Worm (Caenorhabditis elegans) whole organism, L4 larva: ENCODE results near the gene sri-34.
A peak's percentile ranks its signal among the peaks of the same experiment; 100 is the strongest.
"Not testable (repeated sequence)": the region's sequence is repeated elsewhere in the genome, so short reads cannot be mapped to it uniquely, and the experiment has no call there.

ENCODE experiments used
- F26F4.8 ChIP-seq: fragments of 200-800 bp; sonication (Bioruptor generic); conservative IDR thresholded peaks from 2 replicates; pipeline ENCODE4 v1.3.6; 2022; ENCODE audit warnings: missing genetic modification characterization, missing compliant biosample characterization
- Y48G9A.11 ChIP-seq: fragments of 200-800 bp; sonication (Bioruptor generic); IDR thresholded peaks from 2 replicates; pipeline ENCODE4 v1.3.6; 2022; ENCODE audit warnings: missing genetic modification reagents, missing genetic modification characterization, missing compliant biosample characterization
- Y75B8A.6 ChIP-seq: fragments of 200-800 bp; sonication (Bioruptor generic); IDR thresholded peaks from 2 replicates; pipeline ENCODE4 v1.3.6; 2022; ENCODE audit warnings: missing genetic modification reagents, missing genetic modification characterization, missing compliant biosample characterization
- ZK546.5 ChIP-seq, 2 experiments: sonication (generic microtip); optimal IDR thresholded peaks; 2 replicates each; lab custom pipeline; 2017; ENCODE audit warnings: missing biosample characterization in 2 of 2, missing genetic modification characterization in 2 of 2
- aha-1 ChIP-seq: fragments of 150-350 bp; peaks from one replicate; lab custom pipeline; 2014; ENCODE audit warnings: missing biosample characterization, missing genetic modification characterization
- arid-1 ChIP-seq: fragments of 200-800 bp; sonication (Bioruptor generic); conservative IDR thresholded peaks from 2 replicates; pipeline ENCODE4 v1.3.6; 2022; ENCODE audit warnings: missing genetic modification reagents, missing genetic modification characterization, missing compliant biosample characterization
- ctbp-1 ChIP-seq: fragments of 200-800 bp; sonication (Bioruptor generic); IDR thresholded peaks from 2 replicates; pipeline ENCODE4 v1.3.6; 2022; ENCODE audit warnings: missing genetic modification reagents, missing genetic modification characterization, missing compliant biosample characterization
- daf-12 ChIP-seq: fragments of 150-350 bp; optimal IDR thresholded peaks from 2 replicates; lab custom pipeline; 2014; ENCODE audit warnings: missing biosample characterization, missing genetic modification reagents, missing genetic modification characterization
- dmd-6 ChIP-seq: fragments of 200-800 bp; sonication (Bioruptor generic); IDR thresholded peaks from 2 replicates; pipeline ENCODE4 v1.3.6; 2022; ENCODE audit warnings: missing genetic modification reagents, missing genetic modification characterization, missing compliant biosample characterization
- dmd-9 ChIP-seq: fragments of 200-800 bp; sonication (Bioruptor generic); IDR thresholded peaks from 2 replicates; pipeline ENCODE4 v1.3.6; 2022; ENCODE audit warnings: missing genetic modification reagents, missing genetic modification characterization, missing compliant biosample characterization
- egl-27 ChIP-seq: sonication (generic microtip); optimal IDR thresholded peaks from 3 replicates; lab custom pipeline; 2017; ENCODE audit warnings: missing biosample characterization, missing genetic modification reagents, missing genetic modification characterization
- egl-43 ChIP-seq: fragments of 200-800 bp; sonication (Bioruptor generic); IDR thresholded peaks from 2 replicates; pipeline ENCODE4 v1.3.6; 2022; ENCODE audit warnings: missing genetic modification reagents, missing genetic modification characterization, missing compliant biosample characterization
- fkh-10 ChIP-seq: fragments of 150-350 bp; optimal IDR thresholded peaks from 2 replicates; lab custom pipeline; 2014; ENCODE audit warnings: missing biosample characterization, missing genetic modification reagents, missing genetic modification characterization
- lin-1 ChIP-seq: fragments of 200-800 bp; sonication (Bioruptor generic); IDR thresholded peaks from 2 replicates; pipeline ENCODE4 v1.3.6; 2022; ENCODE audit warnings: missing genetic modification reagents, missing genetic modification characterization, missing compliant biosample characterization
- lin-13 ChIP-seq: fragments of 150-350 bp; optimal IDR thresholded peaks from 2 replicates; lab custom pipeline; 2014; ENCODE audit warnings: missing biosample characterization, missing genetic modification reagents, missing genetic modification characterization
- mdt-29 ChIP-seq: fragments of 200-800 bp; sonication (Bioruptor generic); IDR thresholded peaks from 2 replicates; pipeline ENCODE4 v1.3.6; 2022; ENCODE audit warnings: missing genetic modification reagents, missing genetic modification characterization, missing compliant biosample characterization
- nhr-42 ChIP-seq: fragments of 200-800 bp; sonication (Bioruptor generic); IDR thresholded peaks from 2 replicates; pipeline ENCODE4 v1.3.6; 2022; ENCODE audit warnings: missing genetic modification characterization, missing compliant biosample characterization
- nhr-48 ChIP-seq: sonication (generic microtip); optimal IDR thresholded peaks from 2 replicates; lab custom pipeline; 2016; ENCODE audit warnings: mild to moderate bottlenecking, missing genetic modification characterization, missing compliant biosample characterization
- nhr-76 ChIP-seq: fragments of 150-350 bp; optimal IDR thresholded peaks from 2 replicates; lab custom pipeline; 2014; ENCODE audit warnings: missing biosample characterization, missing genetic modification characterization
- pha-4 ChIP-seq, 2 experiments: fragments of 150-350 bp in 1 of 2; fragments of 200-800 bp in 1 of 2; sonication (Bioruptor generic) in 1 of 2; IDR thresholded peaks in 1 of 2; optimal IDR thresholded peaks in 1 of 2; 2 replicates each; pipeline versions ENCODE4 v1.3.6 to Lab custom; 2014 to 2022; ENCODE audit warnings: missing genetic modification characterization in 2 of 2, missing genetic modification reagents in 2 of 2, missing biosample characterization in 1 of 2, missing compliant biosample characterization in 1 of 2
- pqm-1 ChIP-seq: sonication (generic microtip); optimal IDR thresholded peaks from 2 replicates; lab custom pipeline; 2017; ENCODE audit warnings: missing biosample characterization, missing genetic modification characterization
- rbr-2 ChIP-seq: sonication (generic microtip); optimal IDR thresholded peaks from 2 replicates; lab custom pipeline; 2016; ENCODE audit warnings: missing genotype, missing genetic modification characterization, missing compliant biosample characterization
- saeg-2 ChIP-seq: fragments of 200-800 bp; sonication (Bioruptor generic); IDR thresholded peaks from 2 replicates; pipeline ENCODE4 v1.3.6; 2022; ENCODE audit warnings: missing genetic modification reagents, missing genetic modification characterization, missing compliant biosample characterization
- set-16 ChIP-seq: fragments of 200-800 bp; sonication (Bioruptor generic); IDR thresholded peaks from 2 replicates; pipeline ENCODE4 v1.3.6; 2022; ENCODE audit warnings: missing genetic modification reagents, missing genetic modification characterization, missing compliant biosample characterization
- unc-62 ChIP-seq, 3 experiments: fragments of 150-350 bp in 1 of 3; sonication (generic microtip); optimal IDR thresholded peaks in 2 of 3; peaks in 1 of 3; 1 replicate in 1 of 3; 2 replicates in 2 of 3; lab custom pipeline; 2014 to 2017; ENCODE audit warnings: missing biosample characterization in 3 of 3, missing genetic modification characterization in 3 of 3, missing genetic modification reagents in 3 of 3, missing genotype in 1 of 3
- zag-1 ChIP-seq: fragments of 150-350 bp; optimal IDR thresholded peaks from 2 replicates; lab custom pipeline; 2014; ENCODE audit warnings: missing biosample characterization, missing genetic modification characterization

The sri-34 gene

DNA sequence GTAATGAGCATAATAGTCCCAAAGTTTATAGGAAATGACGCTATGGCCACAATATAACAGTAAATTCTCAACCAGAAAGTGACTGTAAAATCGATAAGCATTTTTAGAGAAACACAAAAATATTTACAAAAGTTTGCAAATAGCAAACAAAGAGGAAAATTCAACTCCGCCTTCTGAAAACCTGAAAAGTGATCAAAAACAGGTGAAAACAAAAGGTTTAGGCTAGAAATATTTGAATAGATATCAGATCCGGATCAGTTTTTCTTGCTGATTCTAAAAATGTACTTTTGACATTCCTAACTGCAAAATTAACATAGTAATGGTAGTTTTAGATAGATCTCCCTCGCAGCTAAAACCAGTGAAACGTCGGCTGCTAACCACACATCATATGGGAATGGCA, 40.1 kb upstream of the sri-34 start, which contains the start of gene sri-51:
Gene sri-51, minus strand, starts transcription at position 101 of the 400 bp plus-strand sequence.
- no peak for TF ChIP-seq ctbp-1 (GFP tag; lab: Robert Waterston, UW)
- peak in 1 of 2 experiments; percentile 84 for TF ChIP-seq unc-62 (GFP tag; optimal IDR thresholded peaks at IDR 0.05 in 1 of 2; lab: Kevin White, UChicago)
- TF ChIP-seq unc-62 (tag; optimal IDR thresholded peaks at IDR 0.05; lab: Kevin White, UChicago): no peak

DNA sequence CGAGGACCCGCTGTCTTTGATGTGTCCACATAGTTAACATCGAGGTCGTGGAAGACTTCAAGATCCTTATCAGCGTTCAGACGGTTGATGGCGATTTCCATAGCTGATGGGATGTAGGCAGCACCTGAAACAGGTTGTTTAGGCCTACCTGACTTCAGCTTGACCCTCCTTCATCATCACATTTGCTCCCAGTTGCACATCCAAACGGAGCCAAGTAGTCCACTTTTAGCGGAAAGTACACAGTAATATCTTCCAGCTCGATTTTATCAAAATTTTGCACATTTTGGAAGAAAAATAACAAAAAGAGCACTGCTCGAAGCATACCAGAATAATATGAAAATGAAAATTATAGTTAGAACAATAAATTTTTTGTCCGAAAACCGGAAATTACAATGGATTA, 38.1 kb upstream of the sri-34 start, which contains the start of gene gcy-15:
Gene gcy-15, minus strand, starts transcription at position 101 of the 400 bp plus-strand sequence.
- TF ChIP-seq nhr-48 (tag; lab: Kevin White, UChicago) (no peak), rbr-2 (tag; lab: Kevin White, UChicago) (no peak), zag-1 (no peak), dmd-9 (GFP tag; lab: Robert Waterston, UW) (no peak), lin-1 (no peak), saeg-2 (no peak), nhr-42 (GFP tag; lab: Robert Waterston, UW) (no peak), egl-27 (tag; lab: Kevin White, UChicago) (no peak), mdt-29 (GFP tag; lab: Robert Waterston, UW) (no peak), aha-1 (tag; lab: Kevin White, UChicago) (no peak)

DNA sequence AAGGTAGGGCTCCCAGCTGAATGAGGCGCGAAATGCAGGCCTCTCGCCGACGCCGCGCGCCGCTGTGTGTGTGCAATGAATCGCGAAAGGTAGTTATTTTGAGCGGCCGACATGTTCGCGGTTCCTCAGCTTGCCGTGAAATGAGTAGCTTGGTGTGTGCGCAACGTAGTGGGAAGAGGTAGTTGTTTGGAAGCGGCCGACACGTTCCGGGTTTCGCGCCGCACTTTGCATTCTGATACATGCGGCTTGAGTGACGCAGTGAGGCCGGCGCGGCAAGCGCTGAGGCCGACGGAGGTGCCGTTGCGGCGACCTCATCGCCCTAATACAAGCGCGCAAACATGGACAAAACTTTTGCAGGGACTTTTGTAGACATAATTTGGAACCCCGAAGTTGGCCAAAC, 36.9 kb upstream of the sri-34 start:
- TF ChIP-seq set-16: peak; percentile 79
- TF ChIP-seq unc-62 (GFP tag; optimal IDR thresholded peaks at IDR 0.05 in 1 of 2; lab: Kevin White, UChicago): no peak
- TF ChIP-seq unc-62 (tag; optimal IDR thresholded peaks at IDR 0.05; lab: Kevin White, UChicago): no peak
- TF ChIP-seq, all 104 proteins: peak for 1

DNA sequence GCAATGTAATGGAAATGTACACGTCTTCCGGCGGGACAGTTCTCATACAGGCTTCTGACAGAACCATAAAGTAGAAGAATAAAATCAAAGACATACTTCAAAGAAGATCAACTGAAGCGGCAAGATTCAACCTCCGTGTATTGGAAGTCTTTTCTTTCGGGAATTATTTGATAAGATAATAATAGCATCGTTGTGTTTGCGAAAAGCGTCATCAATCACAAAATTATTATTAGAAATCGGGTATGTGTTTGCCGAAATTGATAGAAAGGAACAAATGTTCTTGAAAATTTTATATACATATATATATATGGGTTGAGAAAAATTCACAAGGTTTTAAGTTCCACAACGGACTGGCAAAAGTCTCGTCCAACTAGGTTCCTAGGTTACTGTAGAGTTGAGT, 32.7 kb upstream of the sri-34 start, which contains the start of gene Y27F2A.9:
Gene Y27F2A.9, minus strand, starts transcription at position 101 of the 400 bp plus-strand sequence.
- TF ChIP-seq F26F4.8, Y75B8A.6, lin-13: not testable (repeated sequence)

- TF ChIP-seq arid-1 (GFP tag; lab: Robert Waterston, UW); pqm-1; dmd-6 (GFP tag; lab: Robert Waterston, UW): not testable (repeated sequence)
These were observed 30.2 kb upstream of the sri-34 start, which contains the start of gene Y27F2A.11 for ce11 chrII:3189038-3189437. TSS of gene Y27F2A.11 (plus strand) at chrII:3189338.

- TF ChIP-seq Y48G9A.11 (GFP tag; lab: Robert Waterston, UW): peak; percentile 41; the same call in 1 of the 2 replicates
- 0 out of 2 replicates have a peak, but pooled peaks have one; percentile 44 for TF ChIP-seq egl-43 (GFP tag; lab: Robert Waterston, UW)
- TF ChIP-seq daf-12: no peak
- peak; percentile 55 for TF ChIP-seq set-16
- TF ChIP-seq aha-1 (tag; lab: Kevin White, UChicago): peak; percentile 21
- no peak for TF ChIP-seq pha-4 (GFP tag; IDR thresholded peaks at IDR 0.05; lab: Robert Waterston, UW)
- no peak for TF ChIP-seq pha-4 (tag; optimal IDR thresholded peaks at IDR 0.05; lab: Kevin White, UChicago)
These were observed 27.0 kb upstream of the sri-34 start for ce11 chrII:3185848-3186247.

DNA sequence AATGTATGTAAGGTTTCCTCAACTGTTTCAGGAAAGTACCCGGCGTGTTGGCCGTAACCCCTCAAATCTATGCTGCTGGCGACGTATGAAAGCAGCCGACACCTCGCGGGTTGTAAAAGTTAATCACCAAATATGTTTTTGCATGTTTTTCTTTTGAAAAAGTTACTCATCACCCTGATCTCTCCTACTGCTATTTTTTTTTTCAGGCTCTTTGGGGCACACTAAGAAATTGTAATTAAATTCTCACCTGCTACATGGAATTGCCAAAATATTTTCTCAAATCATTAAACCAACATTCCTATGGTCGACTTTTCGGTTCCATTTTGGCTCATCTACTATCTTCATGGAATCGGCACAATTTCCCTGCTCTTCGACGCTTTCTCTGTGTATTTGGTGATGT, 26.0 kb upstream of the sri-34 start, which contains the start of gene sri-78:
Gene sri-78, plus strand, starts transcription at position 301 of the 400 bp plus-strand sequence.
- TF ChIP-seq ZK546.5 (tag; optimal IDR thresholded peaks at IDR 0.05; lab: Kevin White, UChicago); nhr-76; fkh-10 (GFP tag; lab: Kevin White, UChicago): not testable (repeated sequence)
- TF ChIP-seq, all 104 proteins: peak for 0; not testable (repeated sequence) for 104
